Fruit fly (Drosophila melanogaster) whole organism, embryonic: ENCODE data around the gene sloth1.

ENCODE experiments used
- Awh ChIP-seq: fragments of 200-800 bp; sonication (Bioruptor generic); IDR thresholded peaks from 2 replicates; pipeline ENCODE4, ENCODE4 v1.3.6; 2022; ENCODE audit warnings: missing biosample characterization, missing genetic modification characterization
- Blimp-1 ChIP-seq: fragments of 200-800 bp; sonication (Bioruptor generic); optimal IDR thresholded peaks from 3 replicates; lab custom pipeline; 2018; ENCODE audit warnings: missing biosample characterization, missing genetic modification characterization, mild to moderate bottlenecking, moderate library complexity, missing genetic modification reagents
- CG10543 ChIP-seq: fragments of 200-800 bp; sonication (Bioruptor generic); optimal IDR thresholded peaks from 3 replicates; lab custom pipeline; 2017; ENCODE audit warnings: missing biosample characterization, mild to moderate bottlenecking, missing genetic modification characterization, moderate library complexity
- CG11504 ChIP-seq: fragments of 200-800 bp; sonication (Bioruptor generic); optimal IDR thresholded peaks from 3 replicates; lab custom pipeline; 2019; ENCODE audit warnings: missing biosample characterization, mild to moderate bottlenecking, missing genetic modification characterization, moderate library complexity
- CG12071 ChIP-seq: fragments of 200-800 bp; sonication (Bioruptor generic); optimal IDR thresholded peaks from 3 replicates; lab custom pipeline; 2018; ENCODE audit warnings: missing biosample characterization, mild to moderate bottlenecking, missing genetic modification characterization
- CG12104 ChIP-seq: fragments of 200-800 bp; sonication (Bioruptor generic); optimal IDR thresholded peaks from 3 replicates; lab custom pipeline; 2016; ENCODE audit warnings: missing biosample characterization, missing genetic modification characterization
- CG14441 ChIP-seq: fragments of 200-800 bp; sonication (Bioruptor generic); IDR thresholded peaks from 2 replicates; pipeline ENCODE4 v1.3.6; 2022; ENCODE audit warnings: missing biosample characterization, missing genetic modification characterization
- CG17328 ChIP-seq: fragments of 200-800 bp; sonication (Bioruptor generic); IDR thresholded peaks from 2 replicates; pipeline ENCODE4 v1.3.6; 2022; ENCODE audit warnings: missing biosample characterization, missing genetic modification characterization
- CG17612 ChIP-seq: fragments of 200-800 bp; sonication (Bioruptor generic); IDR thresholded peaks from 2 replicates; pipeline ENCODE4 v1.3.6; 2022; ENCODE audit warnings: missing biosample characterization, missing genetic modification characterization
- CG18619 ChIP-seq: fragments of 200-800 bp; sonication (Bioruptor generic); optimal IDR thresholded peaks from 3 replicates; lab custom pipeline; 2017; ENCODE audit warnings: missing biosample characterization, mild to moderate bottlenecking, missing genetic modification characterization
- CG31365 ChIP-seq: fragments of 200-800 bp; sonication (Bioruptor generic); optimal IDR thresholded peaks from 2 replicates; lab custom pipeline; 2018; ENCODE audit warnings: missing biosample characterization, mild to moderate bottlenecking, missing genetic modification characterization
- CG31441 ChIP-seq: fragments of 200-800 bp; sonication (Bioruptor generic); IDR thresholded peaks from 2 replicates; pipeline ENCODE4 v1.3.6; 2022; ENCODE audit warnings: missing biosample characterization, missing genetic modification characterization
- CG3838 ChIP-seq: fragments of 200-800 bp; sonication (Bioruptor generic); optimal IDR thresholded peaks from 3 replicates; lab custom pipeline; 2016; ENCODE audit warnings: missing biosample characterization, missing genetic modification characterization
- CG4282 ChIP-seq: fragments of 200-800 bp; sonication (Bioruptor generic); optimal IDR thresholded peaks from 2 replicates; lab custom pipeline; 2016; ENCODE audit warnings: missing biosample characterization, missing genetic modification characterization
- CG4424 ChIP-seq: fragments of 200-800 bp; sonication (Bioruptor generic); optimal IDR thresholded peaks from 3 replicates; lab custom pipeline; 2016; ENCODE audit warnings: missing biosample characterization, missing genetic modification characterization
- CG4820 ChIP-seq: fragments of 200-800 bp; sonication (Bioruptor generic); optimal IDR thresholded peaks from 3 replicates; lab custom pipeline; 2016; ENCODE audit warnings: missing biosample characterization, missing genetic modification characterization
- CG7357 ChIP-seq: fragments of 200-800 bp; sonication (Bioruptor generic); IDR thresholded peaks from 3 replicates; pipeline ENCODE4 v1.3.6; 2022; ENCODE audit warnings: missing biosample characterization, missing genetic modification characterization
- CG9215 ChIP-seq: fragments of 200-800 bp; sonication (Bioruptor generic); IDR thresholded peaks from 2 replicates; pipeline ENCODE4 v1.3.6; 2022; ENCODE audit warnings: missing biosample characterization, missing genetic modification characterization
- Chrac-16 ChIP-seq: fragments of 200-800 bp; sonication (Bioruptor generic); optimal IDR thresholded peaks from 3 replicates; lab custom pipeline; 2016; ENCODE audit warnings: missing biosample characterization, missing genetic modification characterization
- D19A ChIP-seq: fragments of 200-800 bp; optimal IDR thresholded peaks from 3 replicates; lab custom pipeline; 2019; ENCODE audit warnings: missing biosample characterization, mild to moderate bottlenecking, missing genetic modification characterization, moderate library complexity
- Elba2 ChIP-seq: fragments of 200-800 bp; sonication (Bioruptor generic); optimal IDR thresholded peaks from 3 replicates; lab custom pipeline; 2016; ENCODE audit warnings: missing biosample characterization, missing genetic modification characterization
- Ets97D ChIP-seq: fragments of 200-800 bp; sonication (Bioruptor generic); optimal IDR thresholded peaks from 3 replicates; lab custom pipeline; 2016; ENCODE audit warnings: missing biosample characterization, missing genetic modification characterization
- Fer1 ChIP-seq: fragments of 200-800 bp; sonication (Bioruptor generic); optimal IDR thresholded peaks from 2 replicates; lab custom pipeline; 2017; ENCODE audit warnings: missing biosample characterization, mild to moderate bottlenecking, missing genetic modification characterization
- Gsc ChIP-seq: fragments of 200-800 bp; sonication (Bioruptor generic); IDR thresholded peaks from 2 replicates; pipeline ENCODE4 v1.3.6; 2022; ENCODE audit warnings: missing biosample characterization, missing genetic modification characterization
- H15 ChIP-seq: fragments of 200-800 bp; sonication (Bioruptor generic); IDR thresholded peaks from 3 replicates; pipeline ENCODE4 v1.3.6; 2022; ENCODE audit warnings: missing biosample characterization, missing genetic modification characterization
- HLH3B ChIP-seq: fragments of 200-800 bp; sonication (Bioruptor generic); IDR thresholded peaks from 2 replicates; pipeline ENCODE4 v1.3.6; 2022; ENCODE audit warnings: missing biosample characterization, missing genetic modification characterization
- Hr3 ChIP-seq: fragments of 200-800 bp; sonication (Bioruptor generic); optimal IDR thresholded peaks from 3 replicates; lab custom pipeline; 2016; ENCODE audit warnings: missing biosample characterization, missing genetic modification characterization
- Lim3 ChIP-seq: fragments of 200-800 bp; sonication (Bioruptor generic); IDR thresholded peaks from 2 replicates; pipeline ENCODE4 v1.3.6; 2022; ENCODE audit warnings: missing biosample characterization, missing genetic modification characterization
- MTF-1 ChIP-seq: fragments of 200-800 bp; sonication (Bioruptor generic); optimal IDR thresholded peaks from 2 replicates; lab custom pipeline; 2018; ENCODE audit warnings: missing biosample characterization, mild to moderate bottlenecking, missing genetic modification characterization, borderline replicate concordance
- NK7.1 ChIP-seq: fragments of 200-800 bp; sonication (Bioruptor generic); optimal IDR thresholded peaks from 3 replicates; lab custom pipeline; 2016; ENCODE audit warnings: missing biosample characterization, missing genetic modification characterization
- Sox102F ChIP-seq: fragments of 200-800 bp; sonication (Bioruptor generic); optimal IDR thresholded peaks from 2 replicates; lab custom pipeline; 2018; ENCODE audit warnings: missing biosample characterization, mild to moderate bottlenecking, missing genetic modification characterization, moderate library complexity
- Taf1 ChIP-seq: fragments of 200-800 bp; sonication (Bioruptor generic); IDR thresholded peaks from 2 replicates; pipeline ENCODE4 v1.3.6; 2022; ENCODE audit warnings: missing biosample characterization, missing genetic modification characterization
- ac ChIP-seq: fragments of 200-800 bp; sonication (Bioruptor generic); optimal IDR thresholded peaks from 3 replicates; lab custom pipeline; 2017; ENCODE audit warnings: missing biosample characterization, mild to moderate bottlenecking, missing genetic modification characterization
- al ChIP-seq: fragments of 200-800 bp; sonication (Bioruptor generic); IDR thresholded peaks from 2 replicates; pipeline ENCODE4 v1.3.6; 2022; ENCODE audit warnings: missing biosample characterization, missing genetic modification characterization
- amos ChIP-seq: fragments of 200-800 bp; sonication (Bioruptor generic); IDR thresholded peaks from 2 replicates; pipeline ENCODE4 v1.3.6; 2022; ENCODE audit warnings: missing biosample characterization, missing genetic modification characterization; ENCODE audit not compliant: partially characterized antibody
- ase ChIP-seq: fragments of 200-800 bp; sonication (Bioruptor generic); IDR thresholded peaks from 3 replicates; pipeline ENCODE4 v1.3.6; 2022; ENCODE audit warnings: missing biosample characterization, missing genetic modification characterization
- bcd ChIP-seq: fragments of 200-800 bp; sonication (Bioruptor generic); optimal IDR thresholded peaks from 2 replicates; lab custom pipeline; 2017; ENCODE audit warnings: missing biosample characterization, mild to moderate bottlenecking, missing genetic modification characterization
- bowl ChIP-seq: fragments of 200-800 bp; sonication (Bioruptor generic); IDR thresholded peaks from 2 replicates; pipeline ENCODE4 v1.3.6; 2022; ENCODE audit warnings: missing biosample characterization, missing genetic modification characterization
- chinmo ChIP-seq: fragments of 200-800 bp; sonication (Bioruptor generic); IDR thresholded peaks from 4 replicates; pipeline ENCODE4 v1.3.6; 2022; ENCODE audit warnings: missing biosample characterization, missing genetic modification characterization; ENCODE audit not compliant: partially characterized antibody
- cwo ChIP-seq: fragments of 200-800 bp; sonication (Bioruptor generic); optimal IDR thresholded peaks from 3 replicates; lab custom pipeline; 2017; ENCODE audit warnings: missing biosample characterization, missing genetic modification characterization, mild to moderate bottlenecking, moderate library complexity, missing genetic modification reagents
- exex ChIP-seq: fragments of 200-800 bp; sonication (Bioruptor generic); optimal IDR thresholded peaks from 4 replicates; lab custom pipeline; 2018; ENCODE audit warnings: missing biosample characterization, mild to moderate bottlenecking, missing genetic modification characterization, moderate library complexity
- fd3F ChIP-seq: fragments of 200-800 bp; sonication (Bioruptor generic); optimal IDR thresholded peaks from 2 replicates; lab custom pipeline; 2018; ENCODE audit warnings: missing biosample characterization, mild to moderate bottlenecking, missing genetic modification characterization, moderate library complexity
- gem ChIP-seq: fragments of 200-800 bp; sonication (Bioruptor generic); optimal IDR thresholded peaks from 2 replicates; lab custom pipeline; 2019; ENCODE audit warnings: missing biosample characterization, mild to moderate bottlenecking, missing genetic modification characterization, moderate library complexity
- gsb-n ChIP-seq: fragments of 200-800 bp; sonication (Bioruptor generic); optimal IDR thresholded peaks from 3 replicates; lab custom pipeline; 2018; ENCODE audit warnings: missing biosample characterization, mild to moderate bottlenecking, missing genetic modification characterization
- ham ChIP-seq: fragments of 200-800 bp; sonication (Bioruptor generic); IDR thresholded peaks from 2 replicates; pipeline ENCODE4 v1.3.6; 2022; ENCODE audit warnings: missing biosample characterization, missing genetic modification characterization
- ind ChIP-seq: fragments of 200-800 bp; sonication (Bioruptor generic); optimal IDR thresholded peaks from 3 replicates; lab custom pipeline; 2016; ENCODE audit warnings: missing biosample characterization, missing genetic modification characterization
- maf-S ChIP-seq: fragments of 200-800 bp; sonication (Bioruptor generic); optimal IDR thresholded peaks from 2 replicates; lab custom pipeline; 2016; ENCODE audit warnings: missing biosample characterization, missing genetic modification characterization
- mam ChIP-seq: fragments of 200-800 bp; sonication (Bioruptor generic); optimal IDR thresholded peaks from 3 replicates; lab custom pipeline; 2016; ENCODE audit warnings: missing biosample characterization, missing genetic modification characterization
- nom ChIP-seq: fragments of 200-800 bp; sonication (Bioruptor generic); optimal IDR thresholded peaks from 2 replicates; lab custom pipeline; 2017; ENCODE audit warnings: missing biosample characterization, missing genetic modification characterization, mild to moderate bottlenecking, moderate library complexity, missing genetic modification reagents
- pita ChIP-seq: fragments of 200-800 bp; sonication (Bioruptor generic); optimal IDR thresholded peaks from 2 replicates; lab custom pipeline; 2017; ENCODE audit warnings: missing biosample characterization, mild to moderate bottlenecking, missing genetic modification characterization
- vvl ChIP-seq: fragments of 200-800 bp; sonication (Bioruptor generic); IDR thresholded peaks from 2 replicates; pipeline ENCODE4 v1.3.6; 2022; ENCODE audit warnings: missing biosample characterization, missing genetic modification characterization
- zen ChIP-seq: fragments of 200-800 bp; sonication (Bioruptor generic); optimal IDR thresholded peaks from 3 replicates; lab custom pipeline; 2018; ENCODE audit warnings: missing biosample characterization, mild to moderate bottlenecking, missing genetic modification characterization, moderate library complexity

Gene sloth1

dm6 chrX:6973340-6973739 is 37.8 kb upstream of the sloth1 start, which contains the start of gene CG3040 (continued):
- TF ChIP-seq MTF-1 (GFP tag; lab: Kevin White, UChicago) (no peak), bowl (GFP tag; lab: Robert Waterston, UW) (no peak), H15 (GFP tag; lab: Robert Waterston, UW) (no peak), NK7.1 (GFP tag; lab: Kevin White, UChicago) (no peak), CG9215 (GFP tag; lab: Robert Waterston, UW) (no peak), nom (GFP tag; lab: Kevin White, UChicago) (peak; percentile 9), ham (GFP tag; lab: Robert Waterston, UW) (no peak), HLH3B (GFP tag; lab: Robert Waterston, UW) (no peak), maf-S (GFP tag; lab: Kevin White, UChicago) (no peak), CG17612 (GFP tag; lab: Robert Waterston, UW) (no peak), al (GFP tag; lab: Robert Waterston, UW) (0 out of 2 replicates have a peak, but pooled peaks have one; percentile 25), CG17328 (GFP tag; lab: Robert Waterston, UW) (no peak), ase (GFP tag; lab: Robert Waterston, UW) (no peak), mam (GFP tag; lab: Kevin White, UChicago) (peak; percentile 54), ind (peak; percentile 35), D19A (tag; lab: Kevin White, UChicago) (peak; percentile 4), pita (peak; percentile 86), Ets97D (peak; percentile 59), fd3F (GFP tag; lab: Kevin White, UChicago) (peak; percentile 4), Gsc (no peak), zen (tag; lab: Kevin White, UChicago) (peak; percentile 31), Taf1 (GFP tag; lab: Robert Waterston, UW) (no peak), chinmo (GFP tag; lab: Robert Waterston, UW) (no peak), Fer1 (GFP tag; lab: Kevin White, UChicago) (peak; percentile 24), ac (GFP tag; lab: Kevin White, UChicago) (no peak), CG11504 (tag; lab: Kevin White, UChicago) (peak; percentile 48), vvl (GFP tag; lab: Robert Waterston, UW) (peak; percentile 63), CG18619 (GFP tag; lab: Kevin White, UChicago) (peak; percentile 21), gem (tag; lab: Kevin White, UChicago) (peak; percentile 53), CG31441 (GFP tag; lab: Robert Waterston, UW) (peak; percentile 39), CG31365 (no peak), CG7357 (GFP tag; lab: Robert Waterston, UW) (no peak), Blimp-1 (GFP tag; lab: Kevin White, UChicago) (peak; percentile 24), Chrac-16 (GFP tag; lab: Kevin White, UChicago) (peak; percentile 29), Lim3 (GFP tag; lab: Robert Waterston, UW) (no peak), Elba2 (no peak), Sox102F (GFP tag; lab: Kevin White, UChicago) (peak; percentile 53), cwo (GFP tag; lab: Kevin White, UChicago) (no peak), amos (GFP tag; lab: Robert Waterston, UW) (0 out of 2 replicates have a peak, but pooled peaks have one; percentile 21), exex (no peak), Hr3 (GFP tag; lab: Kevin White, UChicago) (peak; percentile 32), CG4424 (peak; percentile 19), CG14441 (no peak), CG10543 (no peak), CG12071 (no peak), CG12104 (GFP tag; lab: Kevin White, UChicago) (no peak), bcd (GFP tag; lab: Kevin White, UChicago) (no peak), gsb-n (tag; lab: Kevin White, UChicago) (no peak), CG3838 (GFP tag; lab: Kevin White, UChicago) (no peak), CG4282 (GFP tag; lab: Kevin White, UChicago) (no peak), Awh (GFP tag; lab: Robert Waterston, UW) (no peak), CG4820 (GFP tag; lab: Kevin White, UChicago) (peak; percentile 7)
